Fruit fly (Drosophila melanogaster) whole organism, embryonic: ENCODE results near the gene CG31717.

ENCODE experiments used
- BEAF-32 ChIP-seq: fragments of 200-800 bp; sonication (Bioruptor generic); optimal IDR thresholded peaks from 3 replicates; lab custom pipeline; 2017; ENCODE audit warnings: missing biosample characterization, missing genetic modification characterization, mild to moderate bottlenecking, moderate library complexity, missing genetic modification reagents
- Bgb ChIP-seq: fragments of 200-800 bp; sonication (Bioruptor generic); IDR thresholded peaks from 2 replicates; pipeline ENCODE4 v1.3.6; 2022; ENCODE audit warnings: missing biosample characterization, missing genetic modification characterization; ENCODE audit not compliant: partially characterized antibody
- CG10147 ChIP-seq: fragments of 200-800 bp; sonication (Bioruptor generic); optimal IDR thresholded peaks from 2 replicates; lab custom pipeline; 2019; ENCODE audit warnings: missing biosample characterization, mild to moderate bottlenecking, missing genetic modification characterization, moderate library complexity
- CG10979 ChIP-seq: fragments of 200-800 bp; sonication (Bioruptor generic); optimal IDR thresholded peaks from 2 replicates; lab custom pipeline; 2018; ENCODE audit warnings: missing biosample characterization, mild to moderate bottlenecking, missing genetic modification characterization, moderate library complexity
- CG11247 ChIP-seq: fragments of 200-800 bp; sonication (Bioruptor generic); IDR thresholded peaks from 2 replicates; pipeline ENCODE4 v1.3.6; 2022; ENCODE audit warnings: missing biosample characterization, missing genetic modification characterization
- CG11560 ChIP-seq: fragments of 200-800 bp; sonication (Bioruptor generic); IDR thresholded peaks from 3 replicates; pipeline ENCODE4 v1.3.6; 2022; ENCODE audit warnings: missing biosample characterization, missing genetic modification characterization
- CG11696 ChIP-seq: fragments of 200-800 bp; sonication (Bioruptor generic); IDR thresholded peaks from 2 replicates; pipeline ENCODE4 v1.3.6; 2022; ENCODE audit warnings: missing biosample characterization, missing genetic modification characterization
- CG12104 ChIP-seq: fragments of 200-800 bp; sonication (Bioruptor generic); optimal IDR thresholded peaks from 3 replicates; lab custom pipeline; 2016; ENCODE audit warnings: missing biosample characterization, missing genetic modification characterization
- CG13775 ChIP-seq: fragments of 200-800 bp; sonication (Bioruptor generic); optimal IDR thresholded peaks from 3 replicates; lab custom pipeline; 2017; ENCODE audit warnings: missing biosample characterization, mild to moderate bottlenecking, missing genetic modification characterization
- CG15073 ChIP-seq: fragments of 200-800 bp; sonication (Bioruptor generic); optimal IDR thresholded peaks from 2 replicates; lab custom pipeline; 2016; ENCODE audit warnings: missing biosample characterization, missing genetic modification characterization
- CG15269 ChIP-seq: fragments of 200-800 bp; sonication (Bioruptor generic); optimal IDR thresholded peaks from 2 replicates; lab custom pipeline; 2018; ENCODE audit warnings: missing biosample characterization, mild to moderate bottlenecking, missing genetic modification characterization, moderate library complexity
- CG16815 ChIP-seq: fragments of 200-800 bp; sonication (Bioruptor generic); optimal IDR thresholded peaks from 3 replicates; lab custom pipeline; 2017; ENCODE audit warnings: missing biosample characterization, mild to moderate bottlenecking, missing genetic modification characterization
- CG2202 ChIP-seq: fragments of 200-800 bp; sonication (Bioruptor generic); optimal IDR thresholded peaks from 2 replicates; lab custom pipeline; 2018; ENCODE audit warnings: missing biosample characterization, mild to moderate bottlenecking, missing genetic modification characterization
- CG30020 ChIP-seq: fragments of 200-800 bp; optimal IDR thresholded peaks from 2 replicates; lab custom pipeline; 2019; ENCODE audit warnings: missing biosample characterization, mild to moderate bottlenecking, missing genetic modification characterization, moderate library complexity
- CG3163 ChIP-seq: fragments of 200-800 bp; sonication (Bioruptor generic); optimal IDR thresholded peaks from 3 replicates; lab custom pipeline; 2016; ENCODE audit warnings: missing biosample characterization, missing genetic modification characterization
- CG3281 ChIP-seq: fragments of 200-800 bp; sonication (Bioruptor generic); optimal IDR thresholded peaks from 3 replicates; lab custom pipeline; 2017; ENCODE audit warnings: missing biosample characterization, mild to moderate bottlenecking, missing genetic modification characterization
- CG43689 ChIP-seq: fragments of 200-800 bp; sonication (Bioruptor generic); IDR thresholded peaks from 2 replicates; pipeline ENCODE4 v1.3.6; 2022; ENCODE audit warnings: missing biosample characterization, missing genetic modification characterization
- CG6765 ChIP-seq: fragments of 200-800 bp; sonication (Bioruptor generic); optimal IDR thresholded peaks from 3 replicates; lab custom pipeline; 2017; ENCODE audit warnings: missing biosample characterization, mild to moderate bottlenecking, missing genetic modification characterization
- CTCF ChIP-seq: fragments of 200-800 bp; sonication (Bioruptor generic); optimal IDR thresholded peaks from 2 replicates; lab custom pipeline; 2017; ENCODE audit warnings: missing biosample characterization, mild to moderate bottlenecking, missing genetic modification characterization, moderate library complexity
- Dll ChIP-seq: fragments of 200-800 bp; sonication (Bioruptor generic); IDR thresholded peaks from 4 replicates; pipeline ENCODE4 v1.3.6; 2022; ENCODE audit warnings: missing biosample characterization, missing genetic modification characterization; ENCODE audit not compliant: partially characterized antibody
- Eip74EF ChIP-seq, 2 experiments: fragments of 200-800 bp in 1 of 2; fragments of >200 bp in 1 of 2; sonication (Bioruptor generic) in 1 of 2; optimal IDR thresholded peaks; 2 replicates each; lab custom pipeline; 2017 to 2019; ENCODE audit warnings: missing biosample characterization in 2 of 2, missing genetic modification characterization in 2 of 2, mild to moderate bottlenecking in 1 of 2, moderate library complexity in 1 of 2
- Fer1 ChIP-seq: fragments of 200-800 bp; sonication (Bioruptor generic); optimal IDR thresholded peaks from 2 replicates; lab custom pipeline; 2017; ENCODE audit warnings: missing biosample characterization, mild to moderate bottlenecking, missing genetic modification characterization
- Gug ChIP-seq: fragments of 200-800 bp; sonication (Bioruptor generic); IDR thresholded peaks from 4 replicates; pipeline ENCODE4 v1.3.6; 2022; ENCODE audit warnings: missing biosample characterization, missing genetic modification characterization
- HLH3B ChIP-seq: fragments of 200-800 bp; sonication (Bioruptor generic); IDR thresholded peaks from 2 replicates; pipeline ENCODE4 v1.3.6; 2022; ENCODE audit warnings: missing biosample characterization, missing genetic modification characterization
- Hand ChIP-seq: fragments of 200-800 bp; sonication (Bioruptor generic); optimal IDR thresholded peaks from 2 replicates; lab custom pipeline; 2017; ENCODE audit warnings: mild to moderate bottlenecking, missing biosample characterization, missing genetic modification reagents, missing genetic modification characterization
- MESR4 ChIP-seq: fragments of 200-800 bp; sonication (Bioruptor generic); optimal IDR thresholded peaks from 2 replicates; lab custom pipeline; 2018; ENCODE audit warnings: missing biosample characterization, mild to moderate bottlenecking, missing genetic modification characterization, moderate library complexity
- Mad ChIP-seq: fragments of 200-800 bp; sonication (Bioruptor generic); optimal IDR thresholded peaks from 2 replicates; lab custom pipeline; 2016; ENCODE audit warnings: missing biosample characterization, missing genetic modification characterization
- NFAT ChIP-seq: fragments of 200-800 bp; sonication (Bioruptor generic); IDR thresholded peaks from 2 replicates; pipeline ENCODE4 v1.3.6; 2022; ENCODE audit warnings: missing biosample characterization, missing genetic modification characterization
- Neu2 ChIP-seq: fragments of 200-800 bp; sonication (Bioruptor generic); optimal IDR thresholded peaks from 3 replicates; lab custom pipeline; 2016; ENCODE audit warnings: missing biosample characterization, missing genetic modification characterization, borderline replicate concordance
- NfI ChIP-seq: fragments of 200-800 bp; sonication (Bioruptor generic); optimal IDR thresholded peaks from 3 replicates; lab custom pipeline; 2018; ENCODE audit warnings: missing biosample characterization, mild to moderate bottlenecking, missing genetic modification characterization, moderate library complexity
- Opbp ChIP-seq: fragments of 200-800 bp; sonication (Bioruptor generic); IDR thresholded peaks from 3 replicates; pipeline ENCODE4 v1.3.6; 2022; ENCODE audit warnings: missing biosample characterization, missing genetic modification characterization; ENCODE audit not compliant: partially characterized antibody
- Taf1 ChIP-seq: fragments of 200-800 bp; sonication (Bioruptor generic); IDR thresholded peaks from 2 replicates; pipeline ENCODE4 v1.3.6; 2022; ENCODE audit warnings: missing biosample characterization, missing genetic modification characterization
- abd-A ChIP-seq: fragments of 200-800 bp; sonication (Bioruptor generic); optimal IDR thresholded peaks from 3 replicates; lab custom pipeline; 2019; ENCODE audit warnings: missing biosample characterization, mild to moderate bottlenecking, missing genetic modification characterization, moderate library complexity
- caup ChIP-seq: fragments of 200-800 bp; sonication (Bioruptor generic); optimal IDR thresholded peaks from 3 replicates; lab custom pipeline; 2017; ENCODE audit warnings: missing biosample characterization, mild to moderate bottlenecking, missing genetic modification characterization, moderate library complexity; ENCODE audit not compliant: severe bottlenecking
- cg ChIP-seq: fragments of 200-800 bp; sonication (Bioruptor generic); optimal IDR thresholded peaks from 3 replicates; lab custom pipeline; 2019; ENCODE audit warnings: missing biosample characterization, mild to moderate bottlenecking, missing genetic modification characterization, moderate library complexity
- chinmo ChIP-seq: fragments of 200-800 bp; sonication (Bioruptor generic); IDR thresholded peaks from 4 replicates; pipeline ENCODE4 v1.3.6; 2022; ENCODE audit warnings: missing biosample characterization, missing genetic modification characterization; ENCODE audit not compliant: partially characterized antibody
- chn ChIP-seq: fragments of 200-800 bp; sonication (Bioruptor generic); optimal IDR thresholded peaks from 2 replicates; lab custom pipeline; 2016; ENCODE audit warnings: missing biosample characterization, missing genetic modification characterization
- corto ChIP-seq: fragments of 200-800 bp; sonication (Bioruptor generic); optimal IDR thresholded peaks from 2 replicates; lab custom pipeline; 2016; ENCODE audit warnings: missing biosample characterization, mild to moderate bottlenecking, missing genetic modification characterization, moderate library complexity
- danr ChIP-seq: fragments of 200-800 bp; sonication (Bioruptor generic); IDR thresholded peaks from 2 replicates; pipeline ENCODE4 v1.3.6; 2022; ENCODE audit warnings: missing biosample characterization, missing genetic modification characterization
- eve ChIP-seq, 2 experiments: fragments of >200 bp; optimal IDR thresholded peaks; 2 replicates each; lab custom pipeline; 2017; ENCODE audit warnings: missing biosample characterization in 2 of 2, missing genetic modification characterization in 2 of 2
- fd96Cb ChIP-seq: fragments of 200-800 bp; sonication (Bioruptor generic); optimal IDR thresholded peaks from 2 replicates; lab custom pipeline; 2018; ENCODE audit warnings: missing biosample characterization, mild to moderate bottlenecking, missing genetic modification characterization, moderate library complexity
- fru ChIP-seq: fragments of >200 bp; optimal IDR thresholded peaks from 2 replicates; lab custom pipeline; 2017
- her ChIP-seq: fragments of 200-800 bp; sonication (Bioruptor generic); optimal IDR thresholded peaks from 2 replicates; lab custom pipeline; 2016; ENCODE audit warnings: missing biosample characterization, missing genetic modification characterization
- inv ChIP-seq: fragments of 200-800 bp; sonication (Bioruptor generic); IDR thresholded peaks from 2 replicates; pipeline ENCODE4 v1.3.6; 2022; ENCODE audit warnings: missing biosample characterization, missing genetic modification characterization; ENCODE audit not compliant: partially characterized antibody
- jigr1 ChIP-seq: fragments of 200-800 bp; sonication (Bioruptor generic); IDR thresholded peaks from 3 replicates; pipeline ENCODE4 v1.3.6; 2022; ENCODE audit warnings: missing biosample characterization, missing genetic modification characterization
- lov ChIP-seq, 2 experiments: fragments of 200-800 bp in 1 of 2; fragments of >200 bp in 1 of 2; sonication (Bioruptor generic) in 1 of 2; IDR thresholded peaks in 1 of 2; optimal IDR thresholded peaks in 1 of 2; 2 replicates in 1 of 2; 3 replicates in 1 of 2; pipeline versions ENCODE4 v1.3.6 to Lab custom; 2017 to 2022; ENCODE audit warnings: missing biosample characterization in 1 of 2, missing genetic modification characterization in 1 of 2
- nom ChIP-seq: fragments of 200-800 bp; sonication (Bioruptor generic); optimal IDR thresholded peaks from 2 replicates; lab custom pipeline; 2017; ENCODE audit warnings: missing biosample characterization, missing genetic modification characterization, mild to moderate bottlenecking, moderate library complexity, missing genetic modification reagents
- onecut ChIP-seq: fragments of 200-800 bp; sonication (Bioruptor generic); IDR thresholded peaks from 2 replicates; pipeline ENCODE4 v1.3.6; 2022; ENCODE audit warnings: missing biosample characterization, missing genetic modification characterization
- slbo ChIP-seq: fragments of 200-800 bp; sonication (Bioruptor generic); IDR thresholded peaks from 2 replicates; pipeline ENCODE4 v1.3.6; 2022; ENCODE audit warnings: missing biosample characterization, missing genetic modification characterization
- tin ChIP-seq: fragments of 200-800 bp; sonication (Bioruptor generic); optimal IDR thresholded peaks from 3 replicates; lab custom pipeline; 2016; ENCODE audit warnings: missing biosample characterization, missing genetic modification characterization
- z ChIP-seq: fragments of 200-800 bp; sonication (Bioruptor generic); IDR thresholded peaks from 3 replicates; pipeline ENCODE4 v1.3.6; 2022; ENCODE audit warnings: missing biosample characterization, missing genetic modification characterization

CG31717 gene

dm6 chr2L:10255725-10256158, 5.2 kb downstream of the CG31717 start, which contains the start of gene CG5676 (continued):
- TF ChIP-seq lov (optimal IDR thresholded peaks at IDR 0.05; lab: Kevin White, UChicago), result no peak
- TF ChIP-seq lov (GFP tag; IDR thresholded peaks at IDR 0.05; lab: Robert Waterston, UW), result no peak
- TF ChIP-seq Mad (GFP tag; lab: Kevin White, UChicago), result no peak
- no peak for TF ChIP-seq Neu2
- TF ChIP-seq Taf1 (GFP tag; lab: Robert Waterston, UW), result no peak
- no peak for TF ChIP-seq caup (GFP tag; lab: Kevin White, UChicago)
- TF ChIP-seq CG15073 (GFP tag; lab: Kevin White, UChicago), result no peak
- TF ChIP-seq CG11696 (GFP tag; lab: Robert Waterston, UW), result no peak
- TF ChIP-seq Eip74EF (GFP tag; optimal IDR thresholded peaks at IDR 0.05; lab: Kevin White, UChicago), result no peak
- TF ChIP-seq CG15269, result no peak
- no peak for TF ChIP-seq CTCF (GFP tag; lab: Kevin White, UChicago)
- TF ChIP-seq Bgb, result no peak
- no peak for TF ChIP-seq chn (GFP tag; lab: Kevin White, UChicago)
- TF ChIP-seq NFAT (GFP tag; lab: Robert Waterston, UW), result no peak
- no peak for TF ChIP-seq NfI
- peak; percentile 77 for TF ChIP-seq MESR4 (GFP tag; lab: Kevin White, UChicago)
- TF ChIP-seq CG30020 (tag; lab: Kevin White, UChicago), result peak; percentile 99
- no peak for TF ChIP-seq chinmo (GFP tag; lab: Robert Waterston, UW)
- no peak for TF ChIP-seq jigr1
- no peak for TF ChIP-seq fd96Cb (tag; lab: Kevin White, UChicago)
- no peak for TF ChIP-seq CG11247 (GFP tag; lab: Robert Waterston, UW)
- no peak for TF ChIP-seq HLH3B (GFP tag; lab: Robert Waterston, UW)
- no peak for TF ChIP-seq CG11560 (tag; lab: Robert Waterston, UW)
- peak; percentile 4 for TF ChIP-seq nom (GFP tag; lab: Kevin White, UChicago)
- TF ChIP-seq onecut (GFP tag; lab: Robert Waterston, UW), result no peak
- TF ChIP-seq eve (GFP tag; optimal IDR thresholded peaks at IDR 0.05; lab: Kevin White, UChicago), result peak in 1 of 2 experiments; percentile 45
- no peak for TF ChIP-seq CG12104 (GFP tag; lab: Kevin White, UChicago)
- no peak for TF ChIP-seq tin (GFP tag; lab: Kevin White, UChicago)
- TF ChIP-seq CG6765 (GFP tag; lab: Kevin White, UChicago), result no peak
- no peak for TF ChIP-seq CG3163 (GFP tag; lab: Kevin White, UChicago)
- TF ChIP-seq corto, result no peak
- no peak for TF ChIP-seq CG3281 (GFP tag; lab: Kevin White, UChicago)
- TF ChIP-seq Dll (GFP tag; lab: Robert Waterston, UW), result 0 out of 4 replicates have a peak, but pooled peaks have one; percentile 34
- TF ChIP-seq Gug (GFP tag; lab: Robert Waterston, UW), result no peak
- no peak for TF ChIP-seq abd-A
- TF ChIP-seq z (GFP tag; lab: Robert Waterston, UW), result no peak
- TF ChIP-seq slbo (GFP tag; lab: Robert Waterston, UW), result no peak
- TF ChIP-seq her (GFP tag; lab: Kevin White, UChicago), result no peak
- no peak for TF ChIP-seq Hand (GFP tag; lab: Kevin White, UChicago)
- TF ChIP-seq CG10147 (GFP tag; lab: Kevin White, UChicago), result no peak
- no peak for TF ChIP-seq danr
- TF ChIP-seq CG13775, result no peak
- no peak for TF ChIP-seq CG16815 (GFP tag; lab: Kevin White, UChicago)
- TF ChIP-seq Opbp (GFP tag; lab: Robert Waterston, UW), result no peak
- no peak for TF ChIP-seq CG43689 (GFP tag; lab: Robert Waterston, UW)
- TF ChIP-seq cg (GFP tag; lab: Kevin White, UChicago), result peak; percentile 5
- TF ChIP-seq fru, result no peak
- TF ChIP-seq Fer1 (GFP tag; lab: Kevin White, UChicago), result peak; percentile 19
- no peak for TF ChIP-seq CG2202 (tag; lab: Kevin White, UChicago)
- TF ChIP-seq inv (GFP tag; lab: Robert Waterston, UW), result no peak
- no peak for TF ChIP-seq CG10979 (tag; lab: Kevin White, UChicago)
- TF ChIP-seq BEAF-32 (GFP tag; lab: Kevin White, UChicago), result peak; percentile 31
